Worm (Caenorhabditis elegans) whole organism, L2 larva: ENCODE results near the gene R07E3.7.

Source experiments
- C34F6.9 ChIP-seq: fragments of 150-350 bp; optimal IDR thresholded peaks from 2 replicates; lab custom pipeline; 2014; ENCODE audit warnings: missing biosample characterization, missing genetic modification characterization
- F13H6.1 ChIP-seq: sonication (generic microtip); optimal IDR thresholded peaks from 2 replicates; lab custom pipeline; 2016; ENCODE audit warnings: missing genetic modification characterization, missing compliant biosample characterization
- R02D3.7 ChIP-seq: fragments of 150-350 bp; optimal IDR thresholded peaks from 2 replicates; lab custom pipeline; 2014; ENCODE audit warnings: missing biosample characterization, missing genetic modification characterization
- Y55F3AM.14 ChIP-seq: fragments of 200-800 bp; sonication (Bioruptor generic); optimal IDR thresholded peaks from 2 replicates; lab custom pipeline; 2018; ENCODE audit warnings: mild to moderate bottlenecking, missing genetic modification characterization, missing compliant biosample characterization
- ZK546.5 ChIP-seq: sonication (generic microtip); optimal IDR thresholded peaks from 2 replicates; lab custom pipeline; 2017; ENCODE audit warnings: missing biosample characterization, missing genetic modification characterization
- alr-1 ChIP-seq: fragments of 150-350 bp; optimal IDR thresholded peaks from 2 replicates; lab custom pipeline; 2014; ENCODE audit warnings: missing biosample characterization, missing genetic modification characterization
- aly-2 ChIP-seq: fragments of 150-350 bp; optimal IDR thresholded peaks from 2 replicates; lab custom pipeline; 2014; ENCODE audit warnings: missing biosample characterization, missing genetic modification characterization
- ama-1 ChIP-seq: fragments of 150-350 bp; optimal IDR thresholded peaks from 2 replicates; lab custom pipeline; 2018; ENCODE audit warnings: inconsistent platforms
- blmp-1 ChIP-seq: sonication (generic microtip); optimal IDR thresholded peaks from 2 replicates; lab custom pipeline; 2017; ENCODE audit warnings: missing genetic modification characterization, mild to moderate bottlenecking, missing compliant biosample characterization, antibody characterized with exemption, moderate library complexity; ENCODE audit not compliant: insufficient read depth
- ceh-16 ChIP-seq: fragments of 150-350 bp; optimal IDR thresholded peaks from 2 replicates; lab custom pipeline; 2014; ENCODE audit warnings: missing biosample characterization, missing genetic modification characterization
- ceh-82 ChIP-seq: fragments of 150-350 bp; optimal IDR thresholded peaks from 2 replicates; lab custom pipeline; 2014; ENCODE audit warnings: missing biosample characterization, missing genetic modification characterization
- crh-2 ChIP-seq: sonication (generic microtip); optimal IDR thresholded peaks from 2 replicates; lab custom pipeline; 2017; ENCODE audit warnings: missing biosample characterization, missing genetic modification characterization
- dmd-4 ChIP-seq: sonication (generic microtip); optimal IDR thresholded peaks from 2 replicates; lab custom pipeline; 2017; ENCODE audit warnings: missing biosample characterization, missing genetic modification characterization
- egl-27 ChIP-seq: sonication (generic microtip); optimal IDR thresholded peaks from 3 replicates; lab custom pipeline; 2017; ENCODE audit warnings: missing biosample characterization, missing genetic modification reagents, missing genetic modification characterization
- elt-1 ChIP-seq: fragments of 150-350 bp; optimal IDR thresholded peaks from 2 replicates; lab custom pipeline; 2014; ENCODE audit warnings: missing biosample characterization, missing genetic modification characterization
- elt-3 ChIP-seq: sonication (generic microtip); optimal IDR thresholded peaks from 2 replicates; lab custom pipeline; 2017; ENCODE audit warnings: missing biosample characterization, missing genetic modification characterization
- fos-1 ChIP-seq: fragments of 150-350 bp; optimal IDR thresholded peaks from 2 replicates; lab custom pipeline; 2014; ENCODE audit warnings: missing biosample characterization, missing genetic modification characterization
- gmeb-1 ChIP-seq: fragments of 150-350 bp; optimal IDR thresholded peaks from 2 replicates; lab custom pipeline; 2014; ENCODE audit warnings: missing biosample characterization, missing genetic modification characterization
- lin-11 ChIP-seq: fragments of 150-350 bp; sonication (generic microtip); optimal IDR thresholded peaks from 2 replicates; lab custom pipeline; 2014; ENCODE audit warnings: missing biosample characterization, missing genetic modification characterization, inconsistent platforms, mixed read lengths
- lin-13 ChIP-seq: fragments of 150-350 bp; optimal IDR thresholded peaks from 2 replicates; lab custom pipeline; 2014; ENCODE audit warnings: missing biosample characterization, missing genetic modification reagents, missing genetic modification characterization
- lin-39 ChIP-seq: fragments of 150-350 bp; optimal IDR thresholded peaks from 2 replicates; lab custom pipeline; 2014; ENCODE audit warnings: missing biosample characterization, missing genetic modification reagents, missing genetic modification characterization
- lsy-2 ChIP-seq, 2 experiments: fragments of 150-350 bp in 1 of 2; sonication (generic microtip) in 1 of 2; optimal IDR thresholded peaks; 2 replicates each; lab custom pipeline; 2014 to 2017; ENCODE audit warnings: missing biosample characterization in 2 of 2, missing genetic modification characterization in 2 of 2
- mab-5 ChIP-seq: fragments of 150-350 bp; optimal IDR thresholded peaks from 2 replicates; lab custom pipeline; 2014; ENCODE audit warnings: missing biosample characterization, missing genetic modification characterization
- mbf-1 ChIP-seq: sonication (generic microtip); optimal IDR thresholded peaks from 2 replicates; lab custom pipeline; 2017; ENCODE audit warnings: missing biosample characterization, missing genetic modification characterization
- mdl-1 ChIP-seq, 2 experiments: fragments of 150-350 bp in 1 of 2; sonication (generic microtip) in 1 of 2; optimal IDR thresholded peaks; 2 replicates each; lab custom pipeline; 2017; ENCODE audit warnings: missing biosample characterization in 2 of 2, missing genetic modification characterization in 2 of 2
- nhr-10 ChIP-seq: sonication (generic microtip); optimal IDR thresholded peaks from 2 replicates; lab custom pipeline; 2017; ENCODE audit warnings: missing biosample characterization, missing genetic modification characterization
- nhr-11 ChIP-seq: fragments of 150-350 bp; optimal IDR thresholded peaks from 2 replicates; lab custom pipeline; 2014; ENCODE audit warnings: missing biosample characterization, missing genetic modification characterization
- nhr-12 ChIP-seq: fragments of 150-350 bp; optimal IDR thresholded peaks from 2 replicates; lab custom pipeline; 2014; ENCODE audit warnings: missing biosample characterization, missing genetic modification characterization
- nhr-129 ChIP-seq: fragments of 150-350 bp; optimal IDR thresholded peaks from 2 replicates; lab custom pipeline; 2014; ENCODE audit warnings: missing biosample characterization, missing genetic modification characterization
- nhr-21 ChIP-seq: fragments of 150-350 bp; optimal IDR thresholded peaks from 2 replicates; lab custom pipeline; 2014; ENCODE audit warnings: missing biosample characterization, missing genetic modification characterization
- nhr-23 ChIP-seq: fragments of 150-350 bp; optimal IDR thresholded peaks from 2 replicates; lab custom pipeline; 2014; ENCODE audit warnings: missing biosample characterization, missing genetic modification reagents, missing genetic modification characterization
- nhr-237 ChIP-seq: fragments of 150-350 bp; optimal IDR thresholded peaks from 2 replicates; lab custom pipeline; 2014; ENCODE audit warnings: missing biosample characterization, missing genetic modification characterization
- nhr-25 ChIP-seq: fragments of 150-350 bp; sonication (generic microtip); optimal IDR thresholded peaks from 3 replicates; lab custom pipeline; 2014; ENCODE audit warnings: missing biosample characterization, missing genetic modification characterization
- nhr-6 ChIP-seq: fragments of 150-350 bp; optimal IDR thresholded peaks from 2 replicates; lab custom pipeline; 2014; ENCODE audit warnings: missing biosample characterization, missing genetic modification characterization
- nhr-77 ChIP-seq: fragments of 150-350 bp; optimal IDR thresholded peaks from 2 replicates; lab custom pipeline; 2014; ENCODE audit warnings: missing biosample characterization, missing genetic modification characterization
- peb-1 ChIP-seq: fragments of 150-350 bp; optimal IDR thresholded peaks from 2 replicates; lab custom pipeline; 2014; ENCODE audit warnings: missing biosample characterization, missing genetic modification characterization
- sem-4 ChIP-seq: fragments of 150-350 bp; optimal IDR thresholded peaks from 2 replicates; lab custom pipeline; 2014; ENCODE audit warnings: missing biosample characterization, missing genetic modification reagents, missing genetic modification characterization
- skn-1 ChIP-seq: sonication (generic microtip); optimal IDR thresholded peaks from 2 replicates; lab custom pipeline; 2017; ENCODE audit warnings: missing biosample characterization, missing genetic modification characterization
- sma-3 ChIP-seq: sonication (generic microtip); optimal IDR thresholded peaks from 2 replicates; lab custom pipeline; 2016; ENCODE audit warnings: missing genetic modification reagents, missing genetic modification characterization, missing compliant biosample characterization
- sma-9 ChIP-seq, 2 experiments: fragments of 150-350 bp in 1 of 2; sonication (generic microtip) in 1 of 2; optimal IDR thresholded peaks; 2 replicates each; lab custom pipeline; 2014 to 2016; ENCODE audit warnings: missing genetic modification characterization in 2 of 2, mild to moderate bottlenecking in 1 of 2, missing biosample characterization in 1 of 2, missing compliant biosample characterization in 1 of 2, missing genetic modification reagents in 1 of 2, moderate library complexity in 1 of 2
- snpc-4 ChIP-seq: fragments of 150-350 bp; optimal IDR thresholded peaks from 2 replicates; lab custom pipeline; 2014; ENCODE audit warnings: missing biosample characterization, missing genetic modification characterization
- unc-39 ChIP-seq: fragments of 150-350 bp; optimal IDR thresholded peaks from 2 replicates; lab custom pipeline; 2014; ENCODE audit warnings: missing biosample characterization, missing genetic modification characterization
- unc-55 ChIP-seq: fragments of 150-350 bp; sonication (generic microtip); optimal IDR thresholded peaks from 3 replicates; lab custom pipeline; 2014; ENCODE audit warnings: missing biosample characterization, missing genetic modification reagents, missing genetic modification characterization
- unc-62 ChIP-seq: fragments of 150-350 bp; optimal IDR thresholded peaks from 2 replicates; lab custom pipeline; 2014; ENCODE audit warnings: missing biosample characterization, missing genetic modification reagents, missing genetic modification characterization
- zag-1 ChIP-seq: fragments of 150-350 bp; optimal IDR thresholded peaks from 2 replicates; lab custom pipeline; 2014; ENCODE audit warnings: missing biosample characterization, missing genetic modification characterization
- ztf-1 ChIP-seq: fragments of 200-800 bp; sonication (Bioruptor generic); conservative IDR thresholded peaks from 2 replicates; pipeline ENCODE4 v1.3.6; 2022; ENCODE audit warnings: missing genetic modification characterization, missing compliant biosample characterization
- ztf-11 ChIP-seq: sonication (generic microtip); optimal IDR thresholded peaks from 2 replicates; lab custom pipeline; 2017; ENCODE audit warnings: missing biosample characterization, missing genetic modification characterization
- ztf-4 ChIP-seq: fragments of 150-350 bp; optimal IDR thresholded peaks from 2 replicates; lab custom pipeline; 2014; ENCODE audit warnings: missing biosample characterization, missing genetic modification characterization

R07E3.7 gene

DNA sequence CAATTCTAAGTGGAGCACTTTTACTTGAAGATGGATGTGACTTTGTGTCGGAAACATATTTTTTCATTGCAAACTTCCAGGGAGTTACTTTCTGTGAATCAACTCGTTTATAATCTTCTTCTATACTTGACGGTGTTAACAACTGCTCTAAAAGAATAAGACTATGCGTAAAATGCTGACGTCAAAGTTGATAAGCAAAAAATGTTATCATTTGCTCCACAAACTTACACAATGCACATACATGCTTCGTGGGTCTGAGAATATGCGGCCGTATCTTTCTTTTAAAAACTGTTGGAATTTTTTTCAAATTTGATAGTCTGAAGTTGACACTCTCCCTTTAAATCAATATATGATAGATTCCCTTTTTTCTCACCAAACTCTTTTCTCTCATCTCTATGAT, 39.6 kb upstream of the R07E3.7 start:
- TF ChIP-seq crh-2 (tag; lab: Kevin White, UChicago) (peak; percentile 30), sma-9 (GFP tag; optimal IDR thresholded peaks at IDR 0.05; lab: Kevin White, UChicago) (peak; percentile 46), sma-9 (tag; optimal IDR thresholded peaks at IDR 0.05; lab: Kevin White, UChicago) (no peak), elt-1 (tag; lab: Kevin White, UChicago) (no peak), fos-1 (tag; lab: Kevin White, UChicago) (peak; percentile 42), sem-4 (no peak)

DNA sequence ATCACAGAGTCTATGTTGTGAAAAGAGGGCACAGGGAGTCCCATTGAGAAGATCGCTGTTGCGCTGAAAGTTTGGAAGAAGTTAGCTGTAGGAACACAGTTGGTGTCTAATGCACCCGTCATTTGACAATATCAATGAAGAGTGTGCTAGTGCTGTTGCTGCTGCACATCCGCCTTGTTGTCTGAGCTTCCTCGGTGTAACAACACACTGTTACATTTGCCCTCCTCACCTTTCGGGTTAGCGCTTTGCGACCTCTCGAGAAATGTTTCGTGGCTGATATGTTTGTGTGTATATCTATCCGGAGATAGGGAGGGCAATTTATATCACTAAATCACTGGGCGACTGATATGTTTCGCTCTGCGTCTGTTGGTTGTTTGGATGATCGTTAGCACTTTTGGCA, 38.7 kb upstream of the R07E3.7 start:
- TF ChIP-seq nhr-11, result no peak
- no peak for TF ChIP-seq skn-1 (tag; lab: Kevin White, UChicago)
- TF ChIP-seq sma-3, result no peak
- no peak for TF ChIP-seq nhr-77 (tag; lab: Kevin White, UChicago)
- no peak for TF ChIP-seq gmeb-1 (tag; lab: Kevin White, UChicago)
- no peak for TF ChIP-seq ceh-82 (tag; lab: Kevin White, UChicago)
- TF ChIP-seq fos-1 (tag; lab: Kevin White, UChicago), result peak; percentile 49
- no peak for TF ChIP-seq ztf-4 (tag; lab: Kevin White, UChicago)
- TF ChIP-seq sma-9 (GFP tag; optimal IDR thresholded peaks at IDR 0.05; lab: Kevin White, UChicago), result peak; percentile 65
- TF ChIP-seq sma-9 (tag; optimal IDR thresholded peaks at IDR 0.05; lab: Kevin White, UChicago), result no peak
- TF ChIP-seq dmd-4 (tag; lab: Kevin White, UChicago), result no peak
- TF ChIP-seq nhr-25 (tag; lab: Kevin White, UChicago), result no peak
- TF ChIP-seq lin-11 (tag; lab: Kevin White, UChicago), result no peak
- no peak for TF ChIP-seq ZK546.5 (tag; lab: Kevin White, UChicago)
- TF ChIP-seq elt-1 (tag; lab: Kevin White, UChicago), result no peak
- no peak for TF ChIP-seq ztf-1 (GFP tag; lab: Robert Waterston, UW)
- no peak for TF ChIP-seq nhr-21 (tag; lab: Kevin White, UChicago)
- no peak for TF ChIP-seq nhr-12
- TF ChIP-seq zag-1 (tag; lab: Kevin White, UChicago), result no peak
- no peak for TF ChIP-seq peb-1
- no peak for TF ChIP-seq egl-27 (tag; lab: Kevin White, UChicago)
- TF ChIP-seq nhr-129 (tag; lab: Kevin White, UChicago), result peak; percentile 71
- no peak for TF ChIP-seq nhr-237 (tag; lab: Kevin White, UChicago)
- no peak for TF ChIP-seq aly-2 (tag; lab: Kevin White, UChicago)
- peak; percentile 85 for TF ChIP-seq F13H6.1 (tag; lab: Kevin White, UChicago)
- TF ChIP-seq crh-2 (tag; lab: Kevin White, UChicago), result no peak
- TF ChIP-seq mdl-1 (tag; optimal IDR thresholded peaks at IDR 0.05; lab: Kevin White, UChicago), result no peak
- TF ChIP-seq R02D3.7 (tag; lab: Kevin White, UChicago), result no peak
- no peak for TF ChIP-seq ama-1
- no peak for TF ChIP-seq ceh-16 (tag; lab: Kevin White, UChicago)
- TF ChIP-seq elt-3 (tag; lab: Kevin White, UChicago), result no peak
- TF ChIP-seq mbf-1 (tag; lab: Kevin White, UChicago), result no peak
- TF ChIP-seq lsy-2 (tag; optimal IDR thresholded peaks at IDR 0.05; lab: Kevin White, UChicago), result no peak
- no peak for TF ChIP-seq unc-39 (tag; lab: Kevin White, UChicago)
- peak; percentile 30 for TF ChIP-seq C34F6.9 (tag; lab: Kevin White, UChicago)
- no peak for TF ChIP-seq alr-1 (tag; lab: Kevin White, UChicago)
- TF ChIP-seq lin-13 (GFP tag; lab: Kevin White, UChicago), result no peak
- no peak for TF ChIP-seq nhr-6 (tag; lab: Kevin White, UChicago)
- TF ChIP-seq nhr-23 (tag; lab: Kevin White, UChicago), result no peak
- TF ChIP-seq nhr-10 (tag; lab: Kevin White, UChicago), result no peak
- no peak for TF ChIP-seq unc-62
- no peak for TF ChIP-seq lin-39
- TF ChIP-seq ztf-11 (tag; lab: Kevin White, UChicago), result no peak
- TF ChIP-seq snpc-4 (tag; lab: Kevin White, UChicago), result no peak
- TF ChIP-seq unc-55 (GFP tag; lab: Kevin White, UChicago), result no peak
- TF ChIP-seq blmp-1 (tag; lab: Kevin White, UChicago), result no peak
- TF ChIP-seq sem-4, result peak; percentile 48
- peak; percentile 31 for TF ChIP-seq mab-5 (tag; lab: Kevin White, UChicago)
- TF ChIP-seq Y55F3AM.14 (GFP tag; lab: Kevin White, UChicago), result no peak
